Worm (Caenorhabditis elegans): ENCODE measurements around the gene mpz-4.

Gene mpz-4

DNA sequence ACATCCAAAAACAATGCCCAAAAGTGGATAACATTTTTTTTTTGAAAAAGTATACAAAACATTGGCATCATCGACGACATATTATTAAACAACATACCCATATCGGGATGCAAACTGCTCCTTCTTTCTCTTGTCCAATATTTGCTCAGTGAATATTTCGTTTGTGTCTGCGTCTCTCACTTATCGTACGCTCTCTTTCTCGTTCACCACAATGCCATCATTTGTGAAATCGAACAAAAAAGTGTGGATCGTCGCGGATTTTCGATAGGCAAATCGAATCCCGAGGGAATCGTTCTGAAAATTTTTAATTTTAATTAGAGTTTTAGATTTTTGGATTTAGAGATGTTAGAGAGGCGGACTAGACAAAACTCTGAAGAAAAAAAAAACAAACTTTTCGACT lies 19.7 kb upstream of the mpz-4 start, which contains the start of gene tat-2:
Gene tat-2, minus strand, starts transcription at position 101 of the 400 bp plus-strand sequence.
- no peak for TF ChIP-seq hnd-1 (tag; optimal IDR thresholded peaks at IDR 0.05)
- no peak for TF ChIP-seq sea-1 (GFP tag; conservative IDR thresholded peaks at IDR 0.05)
- TF ChIP-seq tbx-37 (GFP tag; conservative IDR thresholded peaks at IDR 0.05): no peak
- TF ChIP-seq hmg-4 (GFP tag; optimal IDR thresholded peaks at IDR 0.05): no peak
- TF ChIP-seq aly-1 (tag; optimal IDR thresholded peaks at IDR 0.05): no peak
- TF ChIP-seq tbx-11 (GFP tag; IDR thresholded peaks at IDR 0.05): no peak
- TF ChIP-seq tra-4 (tag; optimal IDR thresholded peaks at IDR 0.05): no peak
- no peak for TF ChIP-seq ceh-13 (GFP tag; optimal IDR thresholded peaks at IDR 0.05)
- no peak for TF ChIP-seq F13C5.2 (tag; optimal IDR thresholded peaks at IDR 0.05)
- no peak for TF ChIP-seq scrt-1 (GFP tag; IDR thresholded peaks at IDR 0.05)
- TF ChIP-seq hmbx-1 (tag; optimal IDR thresholded peaks at IDR 0.05): no peak

ce11 chrIV:4842030-4842429 lies 14.9 kb upstream of the mpz-4 start:
- TF ChIP-seq B0310.2 (tag; optimal IDR thresholded peaks at IDR 0.05): no peak
- TF ChIP-seq ama-1 (optimal IDR thresholded peaks at IDR 0.05): no peak
- no peak for TF ChIP-seq tbx-37 (GFP tag; conservative IDR thresholded peaks at IDR 0.05)
- no peak for TF ChIP-seq tbx-11 (GFP tag; IDR thresholded peaks at IDR 0.05)
- TF ChIP-seq hnd-1 (tag; optimal IDR thresholded peaks at IDR 0.05): no peak
- TF ChIP-seq pes-1 (GFP tag; IDR thresholded peaks at IDR 0.05): no peak
- TF ChIP-seq ceh-36 (tag; optimal IDR thresholded peaks at IDR 0.05): no peak
- no peak for TF ChIP-seq tra-4 (tag; optimal IDR thresholded peaks at IDR 0.05)
- no peak for TF ChIP-seq hmbx-1 (tag; optimal IDR thresholded peaks at IDR 0.05)

ce11 chrIV:4829641-4830040 lies 2.5 kb upstream of the mpz-4 start:
- no peak for TF ChIP-seq tbx-11 (GFP tag; IDR thresholded peaks at IDR 0.05)
- TF ChIP-seq B0310.2 (tag; optimal IDR thresholded peaks at IDR 0.05): no peak
- no peak for TF ChIP-seq tbx-37 (GFP tag; conservative IDR thresholded peaks at IDR 0.05)
- TF ChIP-seq hnd-1 (tag; optimal IDR thresholded peaks at IDR 0.05): no peak
- TF ChIP-seq flt-1 (GFP tag; IDR thresholded peaks at IDR 0.05): no peak
- TF ChIP-seq ceh-13 (GFP tag; optimal IDR thresholded peaks at IDR 0.05): no peak
- no peak for TF ChIP-seq scrt-1 (GFP tag; IDR thresholded peaks at IDR 0.05)
- no peak for TF ChIP-seq hmbx-1 (tag; optimal IDR thresholded peaks at IDR 0.05)
- no peak for TF ChIP-seq ets-7 (tag; optimal IDR thresholded peaks at IDR 0.05)
- no peak for TF ChIP-seq hmg-4 (GFP tag; optimal IDR thresholded peaks at IDR 0.05)
- TF ChIP-seq aly-1 (tag; optimal IDR thresholded peaks at IDR 0.05): no peak
- TF ChIP-seq tra-4 (tag; optimal IDR thresholded peaks at IDR 0.05): no peak
- no peak for TF ChIP-seq F13C5.2 (tag; optimal IDR thresholded peaks at IDR 0.05)
- no peak for TF ChIP-seq pes-1 (GFP tag; IDR thresholded peaks at IDR 0.05)

DNA sequence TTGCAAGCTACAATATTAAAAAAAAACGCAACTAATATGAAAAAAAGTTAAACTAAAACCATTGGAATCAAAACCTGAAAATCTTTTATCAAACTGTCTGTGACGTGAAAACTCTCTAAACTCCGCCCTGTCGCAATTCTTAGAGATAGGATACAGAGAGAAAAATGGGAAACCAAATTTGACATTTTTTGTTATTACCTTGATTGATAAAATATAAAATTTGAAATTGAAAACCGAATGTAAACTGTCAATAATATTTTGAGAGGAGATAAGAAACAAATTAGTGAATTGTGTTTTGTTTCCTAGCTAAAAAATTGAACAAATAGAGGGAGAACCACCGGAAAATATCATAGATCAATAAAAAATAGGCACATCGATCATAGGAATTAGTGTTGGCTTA lies 5.3 kb downstream of the mpz-4 start:
- no peak for TF ChIP-seq ceh-36 (tag; optimal IDR thresholded peaks at IDR 0.05)
- no peak for TF ChIP-seq tbx-37 (GFP tag; conservative IDR thresholded peaks at IDR 0.05)
- TF ChIP-seq ama-1 (optimal IDR thresholded peaks at IDR 0.05): no peak
- TF ChIP-seq sea-1 (GFP tag; conservative IDR thresholded peaks at IDR 0.05): no peak
- no peak for TF ChIP-seq hmg-4 (GFP tag; optimal IDR thresholded peaks at IDR 0.05)
- no peak for TF ChIP-seq scrt-1 (GFP tag; IDR thresholded peaks at IDR 0.05)
- no peak for TF ChIP-seq pes-1 (GFP tag; IDR thresholded peaks at IDR 0.05)
- TF ChIP-seq ets-7 (tag; optimal IDR thresholded peaks at IDR 0.05): no peak
- no peak for TF ChIP-seq flt-1 (GFP tag; IDR thresholded peaks at IDR 0.05)
- no peak for TF ChIP-seq hnd-1 (tag; optimal IDR thresholded peaks at IDR 0.05)
- TF ChIP-seq F13C5.2 (tag; optimal IDR thresholded peaks at IDR 0.05): no peak

DNA sequence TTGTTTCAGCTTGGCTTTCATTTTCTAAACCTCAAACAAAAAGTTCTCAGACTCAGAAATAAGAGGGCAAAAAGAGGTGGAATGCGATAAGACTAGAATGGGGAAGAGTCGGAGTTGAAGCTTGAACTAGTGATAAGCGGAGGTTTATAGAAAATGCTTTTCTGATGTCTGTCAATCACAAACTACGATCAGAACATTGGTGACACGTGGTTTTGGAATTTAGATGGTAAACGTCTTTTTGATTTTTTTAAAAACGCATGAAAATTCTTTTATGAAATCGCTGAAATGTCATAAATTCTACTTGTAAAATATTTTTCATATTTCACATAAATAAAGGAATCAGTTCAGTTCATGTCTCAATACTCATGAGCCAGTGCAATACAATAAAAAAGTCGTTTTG lies 6.1 kb downstream of the mpz-4 start, which contains the start of gene H06H21.8:
Gene H06H21.8, minus strand, starts transcription at position 78 of the 400 bp plus-strand sequence.
- TF ChIP-seq pes-1 (GFP tag; IDR thresholded peaks at IDR 0.05) (no peak), ama-1 (optimal IDR thresholded peaks at IDR 0.05) (no peak), ceh-13 (GFP tag; optimal IDR thresholded peaks at IDR 0.05) (no peak)

DNA sequence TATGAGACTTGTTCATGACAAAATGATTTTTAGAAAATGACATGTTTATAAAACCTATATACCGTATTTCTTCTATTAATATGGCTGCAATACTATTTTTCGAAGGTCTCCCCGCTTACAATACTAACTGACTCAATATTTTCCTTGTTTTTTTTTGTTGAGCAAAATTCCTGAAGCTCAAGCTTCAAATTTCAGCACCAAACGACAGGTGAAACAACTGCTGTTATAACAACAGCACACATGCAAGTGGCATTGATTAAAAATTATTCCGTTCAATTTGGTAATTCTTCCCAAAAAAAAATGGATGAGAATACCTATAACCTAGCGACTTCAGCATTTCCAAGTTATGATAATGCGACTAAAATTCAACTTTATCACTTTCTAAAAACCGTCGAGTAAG lies 12.9 kb downstream of the mpz-4 start, which contains the start of gene srw-94:
Gene srw-94, plus strand, starts transcription at position 301 of the 400 bp plus-strand sequence.
- TF ChIP-seq scrt-1 (GFP tag; IDR thresholded peaks at IDR 0.05) (no peak), ama-1 (optimal IDR thresholded peaks at IDR 0.05) (no peak), ets-7 (tag; optimal IDR thresholded peaks at IDR 0.05) (no peak), tbx-37 (GFP tag; conservative IDR thresholded peaks at IDR 0.05) (no peak), flt-1 (GFP tag; IDR thresholded peaks at IDR 0.05) (no peak), aly-1 (tag; optimal IDR thresholded peaks at IDR 0.05) (no peak)

ce11 chrIV:4811863-4812262 lies 15.3 kb downstream of the mpz-4 start, which contains the start of gene srw-95:
srw-95 (plus strand) TSS chrIV:4812075.
- no peak for TF ChIP-seq F13C5.2 (tag; optimal IDR thresholded peaks at IDR 0.05)
- TF ChIP-seq B0310.2 (tag; optimal IDR thresholded peaks at IDR 0.05): no peak
- TF ChIP-seq pes-1 (GFP tag; IDR thresholded peaks at IDR 0.05): no peak
- no peak for TF ChIP-seq tbx-11 (GFP tag; IDR thresholded peaks at IDR 0.05)
- no peak for TF ChIP-seq tra-4 (tag; optimal IDR thresholded peaks at IDR 0.05)
- no peak for TF ChIP-seq hmbx-1 (tag; optimal IDR thresholded peaks at IDR 0.05)

ce11 chrIV:4810377-4810984 lies 16.6 kb downstream of the mpz-4 start, which contains the start of gene eif-1.A:
eif-1.A (plus strand) TSS chrIV:4810934.
- TF ChIP-seq B0310.2 (tag; optimal IDR thresholded peaks at IDR 0.05): no peak
- 0 out of 2 replicates have a peak, but pooled peaks have one; percentile 22 for TF ChIP-seq tbx-37 (GFP tag; conservative IDR thresholded peaks at IDR 0.05)
- TF ChIP-seq ets-7 (tag; optimal IDR thresholded peaks at IDR 0.05): no peak
- peak; percentile 58 for TF ChIP-seq F13C5.2 (tag; optimal IDR thresholded peaks at IDR 0.05)

Data from whole organism, early embryonic.